Fruit fly (Drosophila melanogaster): Measurements from ENCODE around the gene CG42557.
"Not testable (repeated sequence)": the region's sequence is repeated elsewhere in the genome, so short reads cannot be mapped to it uniquely, and the experiment has no call there.

- TF ChIP-seq CTCF, CG8478 (optimal IDR thresholded peaks at IDR 0.05): not testable (repeated sequence)
Measured at dm6 chr3R:29921916-29922315, 11.2 kb upstream of the CG42557 start, which contains the start of gene Jon99Ciii.

Data from S2 (cell line).